Worm (Caenorhabditis elegans) whole organism, late embryonic: ENCODE measurements around the gene F26G1.9.

Experiments
- F13H6.1 ChIP-seq: sonication (generic microtip); optimal IDR thresholded peaks from 2 replicates; lab custom pipeline; 2016; ENCODE audit warnings: missing genetic modification characterization, missing compliant biosample characterization
- ceh-6 ChIP-seq: fragments of 200-800 bp; sonication (Bioruptor generic); optimal IDR thresholded peaks from 2 replicates; lab custom pipeline; 2018; ENCODE audit warnings: mild to moderate bottlenecking, missing genetic modification characterization, missing compliant biosample characterization
- gmeb-2 ChIP-seq: sonication (generic microtip); optimal IDR thresholded peaks from 2 replicates; lab custom pipeline; 2016; ENCODE audit warnings: missing genetic modification characterization, inconsistent platforms, missing compliant biosample characterization
- pros-1 ChIP-seq: fragments of 150-350 bp; optimal IDR thresholded peaks from 2 replicates; lab custom pipeline; 2014; ENCODE audit warnings: missing biosample characterization, missing genetic modification reagents, missing genetic modification characterization
- unc-42 ChIP-seq: sonication (generic microtip); optimal IDR thresholded peaks from 2 replicates; lab custom pipeline; 2016; ENCODE audit warnings: missing genotype, missing genetic modification characterization, missing compliant biosample characterization

DNA sequence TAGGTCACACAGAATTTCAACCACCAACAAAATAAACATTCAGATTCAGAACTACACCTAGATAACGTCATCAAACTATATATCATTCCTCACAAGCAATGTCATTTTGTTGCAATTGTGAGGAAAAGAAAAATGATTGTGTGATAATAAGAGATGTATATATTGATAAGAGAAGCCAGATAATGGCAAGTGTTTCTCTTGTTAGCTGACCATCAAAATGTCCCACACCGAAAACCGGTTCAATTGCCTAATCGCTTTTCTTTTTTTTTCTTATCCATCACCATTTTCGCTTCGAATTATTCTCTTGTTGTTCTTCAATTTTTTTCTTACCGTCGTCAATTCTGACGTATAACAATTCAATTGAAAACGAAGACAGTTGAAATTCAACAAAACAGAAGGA is 1.4 kb downstream of the F26G1.9 start:
- no peak for TF ChIP-seq F13H6.1 (tag; lab: Kevin White, UChicago)
- TF ChIP-seq unc-42 (tag; lab: Kevin White, UChicago) = no peak
- TF ChIP-seq gmeb-2 (tag; lab: Kevin White, UChicago) = no peak
- no peak for TF ChIP-seq ceh-6
- TF ChIP-seq pros-1 = no peak
